Fruit fly (Drosophila melanogaster) whole organism, pupa: ENCODE data around the gene CG33235.

ENCODE experiments used
- CG10348 ChIP-seq: fragments of 200-800 bp; sonication (Bioruptor generic); IDR thresholded peaks from 2 replicates; pipeline ENCODE4 v1.3.6; 2022; ENCODE audit warnings: missing biosample characterization, missing genetic modification characterization
- CG12605 ChIP-seq: fragments of 200-800 bp; sonication (Bioruptor generic); IDR thresholded peaks from 2 replicates; pipeline ENCODE4 v1.3.6; 2022; ENCODE audit warnings: missing biosample characterization, missing genetic modification characterization
- CG13204 ChIP-seq: fragments of 200-800 bp; sonication (Bioruptor generic); optimal IDR thresholded peaks from 2 replicates; lab custom pipeline; 2018; ENCODE audit warnings: missing biosample characterization, mild to moderate bottlenecking, missing genetic modification characterization, moderate library complexity
- CG14655 ChIP-seq: fragments of 200-800 bp; sonication (Bioruptor generic); optimal IDR thresholded peaks from 3 replicates; lab custom pipeline; 2017; ENCODE audit warnings: mild to moderate bottlenecking, missing biosample characterization, missing genetic modification reagents, missing genetic modification characterization
- CG17806 ChIP-seq: fragments of 200-800 bp; sonication (Bioruptor generic); optimal IDR thresholded peaks from 2 replicates; lab custom pipeline; 2018; ENCODE audit warnings: missing biosample characterization, mild to moderate bottlenecking, missing genetic modification characterization, moderate library complexity
- CG32121 ChIP-seq: fragments of 200-800 bp; sonication (Bioruptor generic); IDR thresholded peaks from 2 replicates; pipeline ENCODE4 v1.3.6; 2022; ENCODE audit warnings: missing biosample characterization, missing genetic modification characterization
- CG34367 ChIP-seq: fragments of 200-800 bp; sonication (Bioruptor generic); optimal IDR thresholded peaks from 2 replicates; lab custom pipeline; 2018; ENCODE audit warnings: missing biosample characterization, mild to moderate bottlenecking, missing genetic modification characterization
- CG4496 ChIP-seq: fragments of 200-800 bp; sonication (Bioruptor generic); IDR thresholded peaks from 3 replicates; pipeline ENCODE4 v1.3.6; 2022; ENCODE audit warnings: missing biosample characterization, missing genetic modification characterization
- CG8301 ChIP-seq: fragments of 200-800 bp; sonication (Bioruptor generic); optimal IDR thresholded peaks from 2 replicates; lab custom pipeline; 2018; ENCODE audit warnings: missing biosample characterization, mild to moderate bottlenecking, missing genetic modification characterization
- D1 ChIP-seq: fragments of 200-800 bp; sonication (Bioruptor generic); optimal IDR thresholded peaks from 2 replicates; lab custom pipeline; 2018; ENCODE audit warnings: missing biosample characterization, mild to moderate bottlenecking, missing genetic modification characterization, moderate library complexity
- EcR ChIP-seq: fragments of 200-800 bp; sonication (Bioruptor generic); optimal IDR thresholded peaks from 3 replicates; lab custom pipeline; 2019; ENCODE audit warnings: missing biosample characterization, missing genetic modification characterization, mild to moderate bottlenecking, moderate library complexity, missing genetic modification reagents
- Ets98B ChIP-seq: fragments of 200-800 bp; sonication (Bioruptor generic); IDR thresholded peaks from 2 replicates; pipeline ENCODE4 v1.3.6; 2022; ENCODE audit warnings: missing biosample characterization, missing genetic modification characterization
- Pif1A ChIP-seq: fragments of 200-800 bp; sonication (Bioruptor generic); optimal IDR thresholded peaks from 3 replicates; lab custom pipeline; 2016; ENCODE audit warnings: missing biosample characterization, missing genetic modification characterization
- Pif1B ChIP-seq: fragments of 200-800 bp; sonication (Bioruptor generic); optimal IDR thresholded peaks from 3 replicates; lab custom pipeline; 2016; ENCODE audit warnings: missing biosample characterization, missing genetic modification characterization
- Snoo ChIP-seq: fragments of 200-800 bp; sonication (Bioruptor generic); optimal IDR thresholded peaks from 3 replicates; lab custom pipeline; 2017; ENCODE audit warnings: missing biosample characterization, mild to moderate bottlenecking, missing genetic modification characterization, inconsistent platforms
- fd96Ca ChIP-seq: fragments of 200-800 bp; sonication (Bioruptor generic); IDR thresholded peaks from 3 replicates; pipeline ENCODE4 v1.3.6; 2022; ENCODE audit warnings: missing biosample characterization, missing genetic modification characterization
- gl ChIP-seq: fragments of 200-800 bp; sonication (Bioruptor generic); optimal IDR thresholded peaks from 2 replicates; lab custom pipeline; 2018; ENCODE audit warnings: missing biosample characterization, mild to moderate bottlenecking, missing genetic modification characterization
- rn ChIP-seq: fragments of 200-800 bp; sonication (Bioruptor generic); IDR thresholded peaks from 2 replicates; pipeline ENCODE4 v1.3.6; 2022; ENCODE audit warnings: missing biosample characterization, missing genetic modification characterization

The CG33235 gene

dm6 chrX:11512868-11513267 is 21.5 kb upstream of the CG33235 start:
- TF ChIP-seq CG13204 (GFP tag; lab: Kevin White, UChicago) (no peak), CG14655 (no peak), CG12605 (GFP tag; lab: Robert Waterston, UW) (no peak), CG8301 (tag; lab: Kevin White, UChicago) (no peak), Pif1A (GFP tag; lab: Kevin White, UChicago) (no peak), CG34367 (tag; lab: Kevin White, UChicago) (no peak), EcR (GFP tag; lab: Kevin White, UChicago) (no peak)

DNA sequence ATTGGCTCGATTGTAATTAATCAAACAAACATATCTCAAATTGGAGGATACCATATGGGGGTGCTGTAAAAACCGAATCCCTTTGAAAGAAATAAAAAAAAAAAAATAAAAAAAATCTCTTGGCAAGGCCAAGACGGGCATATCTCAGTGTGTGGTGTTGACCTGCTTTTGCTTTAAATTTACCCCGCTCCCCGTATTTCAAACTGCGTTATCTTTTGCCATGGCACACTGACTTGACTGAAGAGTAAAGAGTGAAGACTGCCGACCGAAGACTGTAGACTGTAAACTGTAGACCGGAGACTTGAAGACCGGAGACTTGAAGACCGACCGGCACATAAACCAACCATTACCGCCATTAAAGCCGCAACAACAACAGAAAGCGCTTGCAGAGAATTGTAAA is 20.6 kb upstream of the CG33235 start:
- TF ChIP-seq CG32121 (0 out of 2 replicates have a peak, but pooled peaks have one; percentile 15), CG14655 (no peak), CG13204 (GFP tag; lab: Kevin White, UChicago) (no peak), CG10348 (GFP tag; lab: Robert Waterston, UW) (no peak), Snoo (tag; lab: Kevin White, UChicago) (no peak)

DNA sequence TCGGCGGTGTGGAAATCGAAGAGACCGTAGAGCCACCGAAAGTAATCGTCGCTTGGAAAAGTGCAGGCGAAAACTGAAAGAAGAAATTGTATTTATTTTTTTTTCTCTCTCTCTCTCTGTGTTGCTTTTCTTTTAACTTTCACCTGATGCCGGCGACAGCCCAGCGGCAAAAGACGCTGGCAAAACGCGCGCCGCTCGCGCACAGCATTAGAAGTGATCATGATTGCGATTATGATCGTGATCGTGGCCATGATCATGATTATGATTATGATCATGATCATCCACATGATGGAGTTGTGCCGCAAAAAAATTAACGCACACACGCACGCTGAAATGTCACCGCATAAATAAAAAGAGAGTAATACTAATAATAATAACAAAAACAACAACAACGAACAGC is 19.9 kb upstream of the CG33235 start:
- TF ChIP-seq Pif1B (no peak), CG8301 (tag; lab: Kevin White, UChicago) (no peak), CG34367 (tag; lab: Kevin White, UChicago) (no peak)

DNA sequence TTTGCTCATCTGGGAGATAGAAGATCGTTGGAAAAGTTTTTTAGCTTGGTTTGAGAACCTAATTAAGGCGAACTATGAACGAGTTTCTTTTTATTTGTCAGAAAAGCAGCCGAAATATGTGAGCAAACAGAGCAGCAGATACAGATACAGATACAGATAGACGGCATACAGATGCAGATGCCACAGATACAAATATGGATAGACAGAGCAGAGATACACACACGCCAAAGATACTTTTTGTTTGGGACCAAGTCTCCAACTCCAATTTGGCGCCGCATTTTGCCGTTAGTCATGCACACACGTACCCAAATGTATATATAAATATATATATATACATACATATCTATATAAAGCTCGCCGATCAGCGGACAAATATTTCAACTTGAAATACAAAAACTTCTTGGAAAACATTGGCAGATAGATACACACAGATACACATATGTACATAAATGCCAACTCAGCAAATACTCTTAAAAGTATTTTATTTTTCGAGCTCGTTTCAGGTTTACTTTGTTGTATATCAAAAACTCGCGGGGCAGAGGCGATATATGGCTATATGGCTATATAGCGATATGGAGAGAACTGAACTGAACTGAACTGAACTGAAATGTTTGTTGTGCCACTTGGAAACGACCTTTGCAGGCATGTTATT is 18.9 kb upstream of the CG33235 start:
- TF ChIP-seq CG12605 (GFP tag; lab: Robert Waterston, UW) (no peak), CG13204 (GFP tag; lab: Kevin White, UChicago) (no peak), Ets98B (GFP tag; lab: Robert Waterston, UW) (no peak), EcR (GFP tag; lab: Kevin White, UChicago) (no peak), Snoo (tag; lab: Kevin White, UChicago) (no peak), CG32121 (no peak), CG10348 (GFP tag; lab: Robert Waterston, UW) (no peak), rn (GFP tag; lab: Robert Waterston, UW) (no peak), fd96Ca (no peak), CG17806 (tag; lab: Kevin White, UChicago) (no peak)
- TF ChIP-seq, all 21 proteins: peak for 0

- TF ChIP-seq gl (tag; lab: Kevin White, UChicago) (no peak), EcR (GFP tag; lab: Kevin White, UChicago) (peak; percentile 51)
Measured at dm6 chrX:11506210-11506609, 14.8 kb upstream of the CG33235 start.

DNA sequence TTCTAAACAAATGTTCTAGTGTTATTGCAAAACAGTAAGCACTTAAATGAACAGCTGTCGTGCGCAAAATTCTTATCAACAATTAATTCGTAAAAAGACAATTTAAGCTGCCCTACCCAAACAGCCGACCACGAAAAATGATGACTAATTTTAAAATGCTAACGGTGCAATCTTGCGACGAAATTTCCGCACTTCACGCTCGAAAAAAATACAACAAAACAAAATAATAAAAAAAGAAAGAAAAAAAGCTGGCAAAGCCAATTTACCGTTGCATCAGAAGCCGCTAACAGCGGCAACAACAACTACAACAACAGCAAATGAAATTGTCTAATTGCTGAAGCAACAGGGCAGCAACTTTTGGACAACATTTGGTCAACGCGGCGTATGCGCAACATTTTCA is 12.3 kb upstream of the CG33235 start:
- TF ChIP-seq CG14655 (no peak), CG8301 (tag; lab: Kevin White, UChicago) (no peak), CG13204 (GFP tag; lab: Kevin White, UChicago) (no peak), gl (tag; lab: Kevin White, UChicago) (no peak), D1 (tag; lab: Kevin White, UChicago) (no peak), CG4496 (no peak), Pif1A (GFP tag; lab: Kevin White, UChicago) (no peak), Snoo (tag; lab: Kevin White, UChicago) (no peak), Pif1B (no peak), CG17806 (tag; lab: Kevin White, UChicago) (no peak), CG34367 (tag; lab: Kevin White, UChicago) (no peak)

DNA sequence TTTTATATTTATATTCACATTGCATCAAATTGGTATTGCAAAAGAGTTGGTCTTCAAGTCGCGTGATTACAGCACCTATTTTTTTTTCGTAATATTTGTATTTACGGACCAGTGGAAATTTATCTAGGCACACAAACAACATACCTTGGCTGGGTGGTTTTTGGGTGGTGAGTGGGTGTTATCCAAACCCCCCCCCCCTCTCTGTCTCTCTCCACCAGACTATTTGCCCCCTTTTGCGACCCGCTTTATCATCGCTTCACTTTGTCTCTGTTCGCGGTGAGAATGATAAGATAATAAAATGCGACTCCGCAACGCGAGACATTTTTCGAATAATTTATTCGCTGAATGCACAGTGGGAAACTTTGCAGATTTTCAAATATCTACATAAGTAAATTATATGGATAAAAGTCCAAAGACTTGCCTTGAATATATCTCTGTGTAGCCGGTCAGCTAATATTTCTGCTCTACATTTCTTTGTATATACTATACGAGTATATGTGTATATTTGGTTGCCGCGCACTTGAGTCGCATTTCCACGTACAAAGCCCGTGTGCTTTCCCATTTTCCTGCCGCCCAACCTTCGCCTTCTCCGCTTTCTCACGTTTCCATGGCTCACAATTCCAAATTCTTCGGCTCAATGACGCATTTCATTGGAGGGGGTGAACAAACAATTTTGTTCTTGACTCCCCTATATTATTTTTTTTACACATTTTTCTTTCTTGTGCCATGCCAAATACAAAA is 10.0 kb upstream of the CG33235 start:
- TF ChIP-seq gl (tag; lab: Kevin White, UChicago): no peak
- 0 out of 3 replicates have a peak, but pooled peaks have one; percentile 16 for TF ChIP-seq CG4496

DNA sequence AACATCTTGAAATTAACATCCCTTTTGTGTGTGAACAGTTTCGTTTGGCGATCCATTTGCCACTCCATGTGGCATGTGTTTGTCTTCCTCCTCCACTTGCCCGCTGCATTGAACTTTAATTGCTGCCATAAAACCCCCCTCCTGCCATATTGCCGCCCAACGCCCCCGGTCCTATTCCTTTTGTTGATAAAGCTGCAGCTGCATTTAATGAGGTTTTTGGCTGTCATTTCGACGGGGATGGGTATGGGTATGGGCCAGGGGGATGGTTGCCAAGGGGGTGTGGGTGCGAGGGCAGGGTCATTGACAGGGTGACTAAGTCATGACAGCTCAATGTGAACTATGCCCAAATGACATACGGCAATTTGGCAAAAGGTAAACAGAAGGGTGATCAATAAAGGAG is 8.9 kb upstream of the CG33235 start:
- TF ChIP-seq CG17806 (tag; lab: Kevin White, UChicago) (no peak), CG12605 (GFP tag; lab: Robert Waterston, UW) (no peak), EcR (GFP tag; lab: Kevin White, UChicago) (peak; percentile 28), rn (GFP tag; lab: Robert Waterston, UW) (no peak), Ets98B (GFP tag; lab: Robert Waterston, UW) (no peak), CG8301 (tag; lab: Kevin White, UChicago) (no peak)
- TF ChIP-seq, all 21 proteins: peak for 1
